ENCODE assay signal across 6 worm cellular contexts in genomic region chrV:10961448-10961870, ce11.
A peak's percentile ranks its signal among the peaks of the same experiment; 100 is the strongest.
TF ChIP-seq lines count a peak whose summit lies in the region.

No protein-coding gene starts in this region.

TF ChIP-seq in whole organism, L1 larva, 84 proteins besides CTCF, POLR2A, EP300 and RAD21 (continued from another document and continues in another):
- peak; percentile 18 for TF ChIP-seq zip-4 (GFP tag; optimal IDR thresholded peaks at IDR 0.05; lab: Kevin White, UChicago)
- peak; percentile 63 for TF ChIP-seq fkh-10 (GFP tag; optimal IDR thresholded peaks at IDR 0.05; lab: Kevin White, UChicago)
- TF ChIP-seq lin-14 (GFP tag; optimal IDR thresholded peaks at IDR 0.05; lab: Kevin White, UChicago), result peak; percentile 96
- TF ChIP-seq irx-1 (tag; optimal IDR thresholded peaks at IDR 0.05; lab: Kevin White, UChicago), result peak; percentile 72
- peak; percentile 69 for TF ChIP-seq nhr-20 (tag; optimal IDR thresholded peaks at IDR 0.05; lab: Kevin White, UChicago)
- no peak for TF ChIP-seq grh-1 (GFP tag; IDR thresholded peaks at IDR 0.05; lab: Robert Waterston, UW)
- TF ChIP-seq lin-35 (GFP tag; optimal IDR thresholded peaks at IDR 0.05; lab: Kevin White, UChicago), result peak; percentile 62 to 64
- peak; percentile 9 for TF ChIP-seq nhr-90 (tag; optimal IDR thresholded peaks at IDR 0.05; lab: Kevin White, UChicago; ENCODE audit: poor library complexity)
- peak; percentile 5 for TF ChIP-seq pag-3 (tag; optimal IDR thresholded peaks at IDR 0.05; lab: Kevin White, UChicago; ENCODE audit: borderline replicate concordance, insufficient read depth)
- TF ChIP-seq sup-37 (GFP tag; optimal IDR thresholded peaks at IDR 0.05; lab: Kevin White, UChicago), result peak; percentile 5
- TF ChIP-seq isw-1 (GFP tag; IDR thresholded peaks at IDR 0.05; lab: Robert Waterston, UW), result peak; percentile 44
- TF ChIP-seq blmp-1 (tag; optimal IDR thresholded peaks at IDR 0.05; lab: Kevin White, UChicago), result peak; percentile 73
- TF ChIP-seq rnt-1 (tag; optimal IDR thresholded peaks at IDR 0.05; lab: Kevin White, UChicago), result peak; percentile 42
- TF ChIP-seq nhr-19 (GFP tag; conservative IDR thresholded peaks at IDR 0.05; lab: Robert Waterston, UW), result peak; percentile 99
- TF ChIP-seq dsc-1 (tag; optimal IDR thresholded peaks at IDR 0.05; lab: Kevin White, UChicago), result peak; percentile 95
- TF ChIP-seq ces-1 (GFP tag; optimal IDR thresholded peaks at IDR 0.05; lab: Kevin White, UChicago), result peak; percentile 64
- peak; percentile 59 for TF ChIP-seq lir-3 (tag; optimal IDR thresholded peaks at IDR 0.05; lab: Kevin White, UChicago; ENCODE audit: poor library complexity)
- no peak for TF ChIP-seq mef-2 (tag; optimal IDR thresholded peaks at IDR 0.05; lab: Kevin White, UChicago)
- no peak for TF ChIP-seq pqm-1 (tag; optimal IDR thresholded peaks at IDR 0.05; lab: Kevin White, UChicago)
- TF ChIP-seq nhr-84 (tag; optimal IDR thresholded peaks at IDR 0.05; lab: Kevin White, UChicago), result no peak
- peak; percentile 92 for TF ChIP-seq nhr-71 (tag; optimal IDR thresholded peaks at IDR 0.05; lab: Kevin White, UChicago)

TF ChIP-seq in whole organism, L2 larva, 48 proteins besides CTCF, POLR2A, EP300 and RAD21 (continued from another document and continues in another):
- TF ChIP-seq sma-9 (GFP tag; optimal IDR thresholded peaks at IDR 0.05; lab: Kevin White, UChicago), result peak; percentile 88
- no peak for TF ChIP-seq sma-9 (tag; optimal IDR thresholded peaks at IDR 0.05; lab: Kevin White, UChicago)
- no peak for TF ChIP-seq alr-1 (tag; optimal IDR thresholded peaks at IDR 0.05; lab: Kevin White, UChicago)
- TF ChIP-seq sem-4 (tag; optimal IDR thresholded peaks at IDR 0.05; lab: Kevin White, UChicago), result peak; percentile 74
- no peak for TF ChIP-seq lin-11 (tag; optimal IDR thresholded peaks at IDR 0.05; lab: Kevin White, UChicago)
- no peak for TF ChIP-seq nhr-77 (tag; optimal IDR thresholded peaks at IDR 0.05; lab: Kevin White, UChicago)
- no peak for TF ChIP-seq lin-39 (tag; optimal IDR thresholded peaks at IDR 0.05; lab: Kevin White, UChicago)
- no peak for TF ChIP-seq nhr-25 (tag; optimal IDR thresholded peaks at IDR 0.05; lab: Kevin White, UChicago)
- no peak for TF ChIP-seq unc-62 (GFP tag; optimal IDR thresholded peaks at IDR 0.05; lab: Kevin White, UChicago)
- no peak for TF ChIP-seq sma-3 (GFP tag; optimal IDR thresholded peaks at IDR 0.05; lab: Kevin White, UChicago)
- peak; percentile 84 for TF ChIP-seq C34F6.9 (tag; optimal IDR thresholded peaks at IDR 0.05; lab: Kevin White, UChicago)
- no peak for TF ChIP-seq ceh-16 (tag; optimal IDR thresholded peaks at IDR 0.05; lab: Kevin White, UChicago)
- no peak for TF ChIP-seq gmeb-1 (tag; optimal IDR thresholded peaks at IDR 0.05; lab: Kevin White, UChicago)
- TF ChIP-seq unc-55 (GFP tag; optimal IDR thresholded peaks at IDR 0.05; lab: Kevin White, UChicago), result peak; percentile 85
- TF ChIP-seq dmd-4 (tag; optimal IDR thresholded peaks at IDR 0.05; lab: Kevin White, UChicago), result no peak
- peak in 1 of 2 experiments; percentile 55 for TF ChIP-seq mdl-1 (tag; optimal IDR thresholded peaks at IDR 0.05; lab: Kevin White, UChicago)
- no peak for TF ChIP-seq nhr-237 (tag; optimal IDR thresholded peaks at IDR 0.05; lab: Kevin White, UChicago)
- peak; percentile 32 for TF ChIP-seq fos-1 (tag; optimal IDR thresholded peaks at IDR 0.05; lab: Kevin White, UChicago)
- TF ChIP-seq nhr-11 (tag; optimal IDR thresholded peaks at IDR 0.05; lab: Kevin White, UChicago), result no peak
- TF ChIP-seq R02D3.7 (tag; optimal IDR thresholded peaks at IDR 0.05; lab: Kevin White, UChicago), result no peak
- TF ChIP-seq ama-1 (optimal IDR thresholded peaks at IDR 0.05; lab: Kevin White, UChicago), result no peak
- TF ChIP-seq nhr-12 (tag; optimal IDR thresholded peaks at IDR 0.05; lab: Kevin White, UChicago), result no peak
- peak; percentile 75 for TF ChIP-seq Y55F3AM.14 (GFP tag; optimal IDR thresholded peaks at IDR 0.05; lab: Kevin White, UChicago)
- peak; percentile 31 for TF ChIP-seq egl-27 (tag; optimal IDR thresholded peaks at IDR 0.05; lab: Kevin White, UChicago)

TF ChIP-seq in whole organism, L3 larva, 47 proteins besides CTCF, POLR2A, EP300 and RAD21 (continued from another document and continues in another):
- TF ChIP-seq skn-1 (tag; optimal IDR thresholded peaks at IDR 0.05; lab: Kevin White, UChicago) (no peak), nhr-28 (tag; optimal IDR thresholded peaks at IDR 0.05; lab: Kevin White, UChicago) (no peak), snpc-4 (tag; optimal IDR thresholded peaks at IDR 0.05; lab: Kevin White, UChicago) (peak; percentile 42), nfya-1 (tag; optimal IDR thresholded peaks at IDR 0.05; lab: Kevin White, UChicago; ENCODE audit: insufficient read depth) (peak; percentile 73), nhr-23 (tag; optimal IDR thresholded peaks at IDR 0.05; lab: Kevin White, UChicago) (no peak), ztf-11 (tag; optimal IDR thresholded peaks at IDR 0.05; lab: Kevin White, UChicago) (no peak), ceh-82 (tag; optimal IDR thresholded peaks at IDR 0.05; lab: Kevin White, UChicago) (no peak), ceh-28 (tag; optimal IDR thresholded peaks at IDR 0.05; lab: Kevin White, UChicago) (peak; percentile 32), egl-5 (tag; optimal IDR thresholded peaks at IDR 0.05; lab: Kevin White, UChicago) (peak; percentile 76), nhr-76 (tag; optimal IDR thresholded peaks at IDR 0.05; lab: Kevin White, UChicago) (no peak), fos-1 (tag; optimal IDR thresholded peaks at IDR 0.05; lab: Kevin White, UChicago) (no peak), lsy-12 (tag; optimal IDR thresholded peaks at IDR 0.05; lab: Kevin White, UChicago) (peak; percentile 43), ceh-9 (tag; optimal IDR thresholded peaks at IDR 0.05; lab: Kevin White, UChicago) (no peak), tbx-2 (tag; optimal IDR thresholded peaks at IDR 0.05; lab: Kevin White, UChicago) (peak; percentile 59), pqm-1 (tag; optimal IDR thresholded peaks at IDR 0.05; lab: Kevin White, UChicago) (peak; percentile 20), nhr-11 (tag; optimal IDR thresholded peaks at IDR 0.05; lab: Kevin White, UChicago) (peak; percentile 51), nhr-237 (tag; optimal IDR thresholded peaks at IDR 0.05; lab: Kevin White, UChicago) (no peak), hmg-11 (tag; optimal IDR thresholded peaks at IDR 0.05; lab: Kevin White, UChicago) (peak; percentile 81), fkh-2 (tag; optimal IDR thresholded peaks at IDR 0.05; lab: Kevin White, UChicago) (no peak), elt-3 (tag; optimal IDR thresholded peaks at IDR 0.05; lab: Kevin White, UChicago) (no peak), egl-27 (tag; optimal IDR thresholded peaks at IDR 0.05; lab: Kevin White, UChicago) (no peak), lin-15B (tag; optimal IDR thresholded peaks at IDR 0.05; lab: Kevin White, UChicago) (no peak), nhr-12 (tag; optimal IDR thresholded peaks at IDR 0.05; lab: Kevin White, UChicago) (no peak), unc-39 (tag; optimal IDR thresholded peaks at IDR 0.05; lab: Kevin White, UChicago) (no peak)

TF ChIP-seq in whole organism, L4 larva, 104 proteins besides CTCF, POLR2A, EP300 and RAD21 (continued from another document and continues in another):
- TF ChIP-seq nhr-11 (tag; optimal IDR thresholded peaks at IDR 0.05; lab: Kevin White, UChicago) (peak; percentile 86), mep-1 (tag; optimal IDR thresholded peaks at IDR 0.05; lab: Kevin White, UChicago) (peak; percentile 60), daf-19 (GFP tag; conservative IDR thresholded peaks at IDR 0.05; lab: Robert Waterston, UW) (0 out of 2 replicates have a peak, but pooled peaks have one; percentile 38), lin-38 (GFP tag; IDR thresholded peaks at IDR 0.05; lab: Robert Waterston, UW) (peak; percentile 60), lin-1 (GFP tag; IDR thresholded peaks at IDR 0.05; lab: Robert Waterston, UW) (no peak), daf-16 (GFP tag; optimal IDR thresholded peaks at IDR 0.05; lab: Kevin White, UChicago) (peak in 1 of 2 experiments; percentile 87), daf-16 (tag; optimal IDR thresholded peaks at IDR 0.05; lab: Kevin White, UChicago) (peak; percentile 53), lin-13 (GFP tag; optimal IDR thresholded peaks at IDR 0.05; lab: Kevin White, UChicago) (peak; percentile 35), Y105C5A.15 (GFP tag; IDR thresholded peaks at IDR 0.05; lab: Robert Waterston, UW) (no peak), vab-7 (GFP tag; IDR thresholded peaks at IDR 0.05; lab: Robert Waterston, UW) (no peak), dve-1 (tag; optimal IDR thresholded peaks at IDR 0.05; lab: Kevin White, UChicago; ENCODE audit: insufficient read depth) (peak; percentile 52), lsy-2 (tag; optimal IDR thresholded peaks at IDR 0.05; lab: Kevin White, UChicago) (peak; percentile 24 to 57), dpl-1 (GFP tag; optimal IDR thresholded peaks at IDR 0.05; lab: Kevin White, UChicago) (peak; percentile 6), spr-3 (GFP tag; optimal IDR thresholded peaks at IDR 0.05; lab: Kevin White, UChicago) (no peak), nhr-76 (tag; optimal IDR thresholded peaks at IDR 0.05; lab: Kevin White, UChicago) (no peak), D1046.2 (GFP tag; IDR thresholded peaks at IDR 0.05; lab: Robert Waterston, UW) (0 out of 2 replicates have a peak, but pooled peaks have one; percentile 10), set-16 (GFP tag; IDR thresholded peaks at IDR 0.05; lab: Robert Waterston, UW) (peak; percentile 45), spr-1 (tag; optimal IDR thresholded peaks at IDR 0.05; lab: Kevin White, UChicago) (no peak), ceh-28 (tag; optimal IDR thresholded peaks at IDR 0.05; lab: Kevin White, UChicago) (no peak), hlh-11 (tag; optimal IDR thresholded peaks at IDR 0.05; lab: Kevin White, UChicago) (peak; percentile 84), F10B5.3 (tag; optimal IDR thresholded peaks at IDR 0.05; lab: Kevin White, UChicago) (no peak), T26A8.4 (GFP tag; IDR thresholded peaks at IDR 0.05; lab: Robert Waterston, UW) (no peak), F37D6.2 (tag; optimal IDR thresholded peaks at IDR 0.05; lab: Kevin White, UChicago) (peak; percentile 60), ceh-20 (GFP tag; IDR thresholded peaks at IDR 0.05; lab: Robert Waterston, UW) (peak; percentile 56)

TF ChIP-seq in whole organism, late embryonic, 69 proteins besides CTCF, POLR2A, EP300 and RAD21 (continued from another document):
- TF ChIP-seq ref-2 (tag; optimal IDR thresholded peaks at IDR 0.05; lab: Kevin White, UChicago) (peak; percentile 25), ceh-18 (tag; optimal IDR thresholded peaks at IDR 0.05; lab: Kevin White, UChicago) (peak; percentile 93), mec-3 (tag; optimal IDR thresholded peaks at IDR 0.05; lab: Kevin White, UChicago; ENCODE audit: borderline replicate concordance) (peak; percentile 49), unc-42 (tag; optimal IDR thresholded peaks at IDR 0.05; lab: Kevin White, UChicago) (peak; percentile 94), unc-55 (GFP tag; optimal IDR thresholded peaks at IDR 0.05; lab: Kevin White, UChicago) (peak; percentile 68), ceh-48 (tag; optimal IDR thresholded peaks at IDR 0.05; lab: Kevin White, UChicago) (no peak)

TF ChIP-seq in whole organism, young adult, 124 proteins besides CTCF, POLR2A, EP300 and RAD21 (continued from another document and continues in another):
- TF ChIP-seq ZK185.1 (tag; optimal IDR thresholded peaks at IDR 0.05; lab: Kevin White, UChicago; ENCODE audit: poor library complexity, severe bottlenecking), result peak; percentile 19
- no peak for TF ChIP-seq pha-4 (tag; optimal IDR thresholded peaks at IDR 0.05; lab: Kevin White, UChicago)
- no peak for TF ChIP-seq cebp-2 (GFP tag; IDR thresholded peaks at IDR 0.05; lab: Robert Waterston, UW)
- no peak for TF ChIP-seq cebp-1 (GFP tag; IDR thresholded peaks at IDR 0.05; lab: Robert Waterston, UW)
- TF ChIP-seq cebp-1 (tag; optimal IDR thresholded peaks at IDR 0.05; lab: Kevin White, UChicago), result peak; percentile 66
- TF ChIP-seq ztf-28 (GFP tag; IDR thresholded peaks at IDR 0.05; lab: Robert Waterston, UW), result no peak
- TF ChIP-seq F55B11.4 (tag; optimal IDR thresholded peaks at IDR 0.05; lab: Kevin White, UChicago; ENCODE audit: borderline replicate concordance, insufficient read depth), result no peak
- no peak for TF ChIP-seq sdz-38 (tag; optimal IDR thresholded peaks at IDR 0.05; lab: Kevin White, UChicago)
- no peak for TF ChIP-seq F49E8.2 (tag; optimal IDR thresholded peaks at IDR 0.05; lab: Kevin White, UChicago; ENCODE audit: insufficient read depth)
- TF ChIP-seq nfya-2 (GFP tag; IDR thresholded peaks at IDR 0.05; lab: Robert Waterston, UW), result no peak
- no peak for TF ChIP-seq B0035.1 (tag; optimal IDR thresholded peaks at IDR 0.05; lab: Kevin White, UChicago)
- TF ChIP-seq pbrm-1 (GFP tag; IDR thresholded peaks at IDR 0.05; lab: Robert Waterston, UW), result peak; percentile 52; the same call in 1 of the 2 replicates
- TF ChIP-seq efl-1 (GFP tag; optimal IDR thresholded peaks at IDR 0.05; lab: Kevin White, UChicago), result no peak
- TF ChIP-seq ztf-6 (GFP tag; IDR thresholded peaks at IDR 0.05; lab: Robert Waterston, UW), result no peak
- TF ChIP-seq C17E4.6 (GFP tag; IDR thresholded peaks at IDR 0.05; lab: Robert Waterston, UW), result no peak
- no peak for TF ChIP-seq T07F8.4 (tag; optimal IDR thresholded peaks at IDR 0.05; lab: Kevin White, UChicago)
- no peak for TF ChIP-seq die-1 (tag; optimal IDR thresholded peaks at IDR 0.05; lab: Kevin White, UChicago)
- no peak for TF ChIP-seq nhr-27 (tag; optimal IDR thresholded peaks at IDR 0.05; lab: Kevin White, UChicago)
- TF ChIP-seq F52B5.7 (tag; optimal IDR thresholded peaks at IDR 0.05; lab: Kevin White, UChicago), result peak; percentile 28
- TF ChIP-seq hlh-12 (tag; optimal IDR thresholded peaks at IDR 0.05; lab: Kevin White, UChicago), result no peak
- TF ChIP-seq egl-18 (GFP tag; IDR thresholded peaks at IDR 0.05; lab: Robert Waterston, UW), result no peak
- TF ChIP-seq lin-54 (GFP tag; optimal IDR thresholded peaks at IDR 0.05; lab: Kevin White, UChicago), result no peak
- TF ChIP-seq akir-1 (GFP tag; optimal IDR thresholded peaks at IDR 0.05; lab: Kevin White, UChicago), result no peak
- TF ChIP-seq hrde-1 (tag; optimal IDR thresholded peaks at IDR 0.05; lab: Kevin White, UChicago; ENCODE audit: borderline replicate concordance), result no peak
- TF ChIP-seq attf-6 (GFP tag; IDR thresholded peaks at IDR 0.05; lab: Robert Waterston, UW), result no peak
- no peak for TF ChIP-seq attf-3 (GFP tag; conservative IDR thresholded peaks at IDR 0.05; lab: Robert Waterston, UW)
- no peak for TF ChIP-seq athp-1 (tag; optimal IDR thresholded peaks at IDR 0.05; lab: Kevin White, UChicago)
- TF ChIP-seq unc-62 (GFP tag; optimal IDR thresholded peaks at IDR 0.05; lab: Kevin White, UChicago), result no peak
- TF ChIP-seq Y53G8AR.9 (GFP tag; conservative IDR thresholded peaks at IDR 0.05; lab: Robert Waterston, UW), result no peak
- no peak for TF ChIP-seq F39B2.1 (GFP tag; IDR thresholded peaks at IDR 0.05; lab: Robert Waterston, UW)
- no peak for TF ChIP-seq bed-1 (GFP tag; IDR thresholded peaks at IDR 0.05; lab: Robert Waterston, UW)
- TF ChIP-seq somi-1 (GFP tag; optimal IDR thresholded peaks at IDR 0.05; lab: Kevin White, UChicago), result peak; percentile 40
- no peak for TF ChIP-seq xnd-1 (tag; optimal IDR thresholded peaks at IDR 0.05; lab: Kevin White, UChicago)
- TF ChIP-seq let-526 (GFP tag; IDR thresholded peaks at IDR 0.05; lab: Robert Waterston, UW), result no peak
- no peak for TF ChIP-seq bed-2 (GFP tag; IDR thresholded peaks at IDR 0.05; lab: Robert Waterston, UW)
- TF ChIP-seq nhr-179 (tag; optimal IDR thresholded peaks at IDR 0.05; lab: Kevin White, UChicago), result no peak
- TF ChIP-seq hlh-26 (GFP tag; conservative IDR thresholded peaks at IDR 0.05; lab: Robert Waterston, UW), result no peak
- peak; percentile 29; the same call in 1 of the 2 replicates for TF ChIP-seq mcd-1 (GFP tag; IDR thresholded peaks at IDR 0.05; lab: Robert Waterston, UW)
- no peak for TF ChIP-seq C06A6.2 (GFP tag; conservative IDR thresholded peaks at IDR 0.05; lab: Robert Waterston, UW)
- no peak for TF ChIP-seq chd-7 (tag; optimal IDR thresholded peaks at IDR 0.05; lab: Kevin White, UChicago)
- TF ChIP-seq madf-3 (GFP tag; IDR thresholded peaks at IDR 0.05; lab: Robert Waterston, UW), result no peak
- no peak for TF ChIP-seq B0019.2 (GFP tag; conservative IDR thresholded peaks at IDR 0.05; lab: Robert Waterston, UW)
- TF ChIP-seq ceh-58 (GFP tag; IDR thresholded peaks at IDR 0.05; lab: Robert Waterston, UW), result no peak
- TF ChIP-seq sptf-2 (GFP tag; optimal IDR thresholded peaks at IDR 0.05; lab: Kevin White, UChicago), result no peak
- TF ChIP-seq T26A5.8 (tag; optimal IDR thresholded peaks at IDR 0.05; lab: Kevin White, UChicago), result no peak
- no peak for TF ChIP-seq F57A8.1 (GFP tag; optimal IDR thresholded peaks at IDR 0.05; lab: Kevin White, UChicago)
- TF ChIP-seq dpl-1 (GFP tag; optimal IDR thresholded peaks at IDR 0.05; lab: Kevin White, UChicago), result no peak
